Fruit fly (Drosophila melanogaster) whole organism, embryonic: Measurements from ENCODE around the gene CG4968.

Experiments
- Aef1 ChIP-seq: fragments of 200-800 bp; sonication (Bioruptor generic); IDR thresholded peaks from 3 replicates; pipeline ENCODE4 v1.3.6; 2022; ENCODE audit warnings: missing biosample characterization, missing genetic modification characterization
- Blimp-1 ChIP-seq: fragments of 200-800 bp; sonication (Bioruptor generic); optimal IDR thresholded peaks from 3 replicates; lab custom pipeline; 2018; ENCODE audit warnings: missing biosample characterization, missing genetic modification characterization, mild to moderate bottlenecking, moderate library complexity, missing genetic modification reagents
- CG10654 ChIP-seq: fragments of 200-800 bp; sonication (Bioruptor generic); optimal IDR thresholded peaks from 2 replicates; lab custom pipeline; 2016; ENCODE audit warnings: missing biosample characterization, missing genetic modification characterization
- CG11247 ChIP-seq: fragments of 200-800 bp; sonication (Bioruptor generic); IDR thresholded peaks from 2 replicates; pipeline ENCODE4 v1.3.6; 2022; ENCODE audit warnings: missing biosample characterization, missing genetic modification characterization
- CG11456 ChIP-seq: fragments of 200-800 bp; sonication (Bioruptor generic); IDR thresholded peaks from 3 replicates; pipeline ENCODE4 v1.3.6; 2022; ENCODE audit warnings: missing biosample characterization, missing genetic modification characterization
- CG13296 ChIP-seq: fragments of 200-800 bp; sonication (Bioruptor generic); optimal IDR thresholded peaks from 3 replicates; lab custom pipeline; 2018; ENCODE audit warnings: missing biosample characterization, mild to moderate bottlenecking, missing genetic modification characterization
- CG13424 ChIP-seq: fragments of 200-800 bp; sonication (Bioruptor generic); optimal IDR thresholded peaks from 2 replicates; lab custom pipeline; 2019; ENCODE audit warnings: missing biosample characterization, mild to moderate bottlenecking, missing genetic modification characterization, moderate library complexity
- CG13624 ChIP-seq: fragments of 200-800 bp; sonication (Bioruptor generic); optimal IDR thresholded peaks from 2 replicates; lab custom pipeline; 2016; ENCODE audit warnings: missing biosample characterization, missing genetic modification characterization
- CG15011 ChIP-seq: fragments of 200-800 bp; sonication (Bioruptor generic); optimal IDR thresholded peaks from 3 replicates; lab custom pipeline; 2018; ENCODE audit warnings: missing biosample characterization, mild to moderate bottlenecking, missing genetic modification characterization
- CG15696 ChIP-seq: fragments of 200-800 bp; sonication (Bioruptor generic); optimal IDR thresholded peaks from 2 replicates; lab custom pipeline; 2019; ENCODE audit warnings: missing biosample characterization, mild to moderate bottlenecking, missing genetic modification characterization, moderate library complexity
- CG16813 ChIP-seq: fragments of 200-800 bp; sonication (Bioruptor generic); IDR thresholded peaks from 3 replicates; pipeline ENCODE4 v1.3.6; 2022; ENCODE audit warnings: missing biosample characterization, missing genetic modification characterization; ENCODE audit not compliant: partially characterized antibody
- CG17612 ChIP-seq: fragments of 200-800 bp; sonication (Bioruptor generic); IDR thresholded peaks from 2 replicates; pipeline ENCODE4 v1.3.6; 2022; ENCODE audit warnings: missing biosample characterization, missing genetic modification characterization
- CG17829 ChIP-seq: fragments of 200-800 bp; optimal IDR thresholded peaks from 2 replicates; lab custom pipeline; 2019; ENCODE audit warnings: missing biosample characterization, mild to moderate bottlenecking, missing genetic modification characterization, moderate library complexity
- CG2712 ChIP-seq: fragments of 200-800 bp; optimal IDR thresholded peaks from 3 replicates; lab custom pipeline; 2019; ENCODE audit warnings: missing biosample characterization, mild to moderate bottlenecking, missing genetic modification characterization, moderate library complexity
- CG33213 ChIP-seq: fragments of 200-800 bp; sonication (Bioruptor generic); optimal IDR thresholded peaks from 3 replicates; lab custom pipeline; 2016; ENCODE audit warnings: missing biosample characterization, missing genetic modification characterization
- CG42726 ChIP-seq: fragments of 200-800 bp; sonication (Bioruptor generic); IDR thresholded peaks from 2 replicates; pipeline ENCODE4 v1.3.6; 2022; ENCODE audit warnings: missing biosample characterization, missing genetic modification characterization; ENCODE audit not compliant: partially characterized antibody
- CG7357 ChIP-seq: fragments of 200-800 bp; sonication (Bioruptor generic); IDR thresholded peaks from 3 replicates; pipeline ENCODE4 v1.3.6; 2022; ENCODE audit warnings: missing biosample characterization, missing genetic modification characterization
- CG7745 ChIP-seq: fragments of 200-800 bp; sonication (Bioruptor generic); optimal IDR thresholded peaks from 2 replicates; lab custom pipeline; 2018; ENCODE audit warnings: missing biosample characterization, mild to moderate bottlenecking, missing genetic modification characterization, moderate library complexity
- CG7839 ChIP-seq: fragments of 200-800 bp; sonication (Bioruptor generic); optimal IDR thresholded peaks from 3 replicates; lab custom pipeline; 2018; ENCODE audit warnings: missing biosample characterization, mild to moderate bottlenecking, missing genetic modification characterization, moderate library complexity
- Camta ChIP-seq: fragments of 200-800 bp; sonication (Bioruptor generic); optimal IDR thresholded peaks from 2 replicates; lab custom pipeline; 2016; ENCODE audit warnings: missing biosample characterization, missing genetic modification characterization
- D19B ChIP-seq: fragments of 200-800 bp; sonication (Bioruptor generic); optimal IDR thresholded peaks from 2 replicates; lab custom pipeline; 2017; ENCODE audit warnings: missing biosample characterization, mild to moderate bottlenecking, missing genetic modification characterization
- Dbx ChIP-seq: fragments of 200-800 bp; sonication (Bioruptor generic); IDR thresholded peaks from 3 replicates; pipeline ENCODE4 v1.3.6; 2022; ENCODE audit warnings: missing biosample characterization, missing genetic modification characterization
- Gsc ChIP-seq: fragments of 200-800 bp; sonication (Bioruptor generic); IDR thresholded peaks from 2 replicates; pipeline ENCODE4 v1.3.6; 2022; ENCODE audit warnings: missing biosample characterization, missing genetic modification characterization
- H2.0 ChIP-seq: fragments of 200-800 bp; sonication (Bioruptor generic); IDR thresholded peaks from 2 replicates; pipeline ENCODE4 v1.3.6; 2022; ENCODE audit warnings: missing biosample characterization, missing genetic modification characterization
- HLHmδ ChIP-seq: fragments of 200-800 bp; sonication (Bioruptor generic); optimal IDR thresholded peaks from 2 replicates; lab custom pipeline; 2018; ENCODE audit warnings: missing biosample characterization, mild to moderate bottlenecking, missing genetic modification characterization, moderate library complexity
- Max ChIP-seq: fragments of 200-800 bp; sonication (Bioruptor generic); optimal IDR thresholded peaks from 2 replicates; lab custom pipeline; 2016; ENCODE audit warnings: missing biosample characterization, mild to moderate bottlenecking, missing genetic modification characterization
- NFAT ChIP-seq: fragments of 200-800 bp; sonication (Bioruptor generic); IDR thresholded peaks from 2 replicates; pipeline ENCODE4 v1.3.6; 2022; ENCODE audit warnings: missing biosample characterization, missing genetic modification characterization
- Ptx1 ChIP-seq: fragments of 200-800 bp; sonication (Bioruptor generic); IDR thresholded peaks from 2 replicates; pipeline ENCODE4 v1.3.6; 2022; ENCODE audit warnings: missing biosample characterization, missing genetic modification characterization
- Taf1 ChIP-seq: fragments of 200-800 bp; sonication (Bioruptor generic); IDR thresholded peaks from 2 replicates; pipeline ENCODE4 v1.3.6; 2022; ENCODE audit warnings: missing biosample characterization, missing genetic modification characterization
- aop ChIP-seq: fragments of 200-800 bp; sonication (Bioruptor generic); IDR thresholded peaks from 2 replicates; pipeline ENCODE4 v1.3.6; 2022; ENCODE audit warnings: missing biosample characterization, missing genetic modification characterization
- ap ChIP-seq: fragments of 200-800 bp; sonication (Bioruptor generic); IDR thresholded peaks from 2 replicates; pipeline ENCODE4 v1.3.6; 2022; ENCODE audit warnings: missing biosample characterization, missing genetic modification characterization
- ara ChIP-seq: fragments of 200-800 bp; sonication (Bioruptor generic); IDR thresholded peaks from 2 replicates; pipeline ENCODE4 v1.3.6; 2022; ENCODE audit warnings: missing biosample characterization, missing genetic modification characterization
- br ChIP-seq: fragments of >200 bp; optimal IDR thresholded peaks from 2 replicates; lab custom pipeline; 2017
- cas ChIP-seq: fragments of 200-800 bp; sonication (Bioruptor generic); IDR thresholded peaks from 2 replicates; pipeline ENCODE4 v1.3.6; 2022; ENCODE audit warnings: missing biosample characterization, missing genetic modification characterization
- chif ChIP-seq, 2 experiments: fragments of 200-800 bp; sonication (Bioruptor generic); optimal IDR thresholded peaks; 3 replicates each; lab custom pipeline; 2016; ENCODE audit warnings: missing biosample characterization in 2 of 2, missing genetic modification characterization in 2 of 2
- dati ChIP-seq: fragments of 200-800 bp; sonication (Bioruptor generic); IDR thresholded peaks from 2 replicates; pipeline ENCODE4 v1.3.6; 2022; ENCODE audit warnings: missing biosample characterization, missing genetic modification characterization
- disco-r ChIP-seq: fragments of 200-800 bp; sonication (Bioruptor generic); optimal IDR thresholded peaks from 2 replicates; lab custom pipeline; 2016; ENCODE audit warnings: missing biosample characterization, missing genetic modification characterization
- dm ChIP-seq: fragments of 200-800 bp; sonication (Bioruptor generic); optimal IDR thresholded peaks from 3 replicates; lab custom pipeline; 2016; ENCODE audit warnings: missing biosample characterization, missing genetic modification characterization
- dmrt11E ChIP-seq: fragments of 200-800 bp; sonication (Bioruptor generic); optimal IDR thresholded peaks from 3 replicates; lab custom pipeline; 2018; ENCODE audit warnings: missing biosample characterization, mild to moderate bottlenecking, missing genetic modification characterization, moderate library complexity
- dysf ChIP-seq: fragments of 200-800 bp; sonication (Bioruptor generic); IDR thresholded peaks from 3 replicates; pipeline ENCODE4 v1.3.6; 2022; ENCODE audit warnings: missing biosample characterization, missing genetic modification characterization
- fd96Cb ChIP-seq: fragments of 200-800 bp; sonication (Bioruptor generic); optimal IDR thresholded peaks from 2 replicates; lab custom pipeline; 2018; ENCODE audit warnings: missing biosample characterization, mild to moderate bottlenecking, missing genetic modification characterization, moderate library complexity
- kay ChIP-seq: fragments of 200-800 bp; sonication (Bioruptor generic); optimal IDR thresholded peaks from 2 replicates; lab custom pipeline; 2016; ENCODE audit warnings: missing biosample characterization, missing genetic modification characterization
- lab ChIP-seq: fragments of 200-800 bp; sonication (Bioruptor generic); optimal IDR thresholded peaks from 3 replicates; lab custom pipeline; 2017; ENCODE audit warnings: missing biosample characterization, missing genetic modification characterization, mild to moderate bottlenecking, moderate library complexity, missing genetic modification reagents
- pb ChIP-seq: fragments of 200-800 bp; sonication (Bioruptor generic); optimal IDR thresholded peaks from 3 replicates; lab custom pipeline; 2016; ENCODE audit warnings: missing biosample characterization, missing genetic modification characterization
- run ChIP-seq: fragments of 200-800 bp; sonication (Bioruptor generic); optimal IDR thresholded peaks from 3 replicates; lab custom pipeline; 2018; ENCODE audit warnings: missing biosample characterization, mild to moderate bottlenecking, missing genetic modification characterization
- schlank ChIP-seq: fragments of 200-800 bp; sonication (Bioruptor generic); optimal IDR thresholded peaks from 2 replicates; lab custom pipeline; 2018; ENCODE audit warnings: missing biosample characterization, mild to moderate bottlenecking, missing genetic modification characterization
- slbo ChIP-seq: fragments of 200-800 bp; sonication (Bioruptor generic); IDR thresholded peaks from 2 replicates; pipeline ENCODE4 v1.3.6; 2022; ENCODE audit warnings: missing biosample characterization, missing genetic modification characterization
- slou ChIP-seq: fragments of 200-800 bp; sonication (Bioruptor generic); optimal IDR thresholded peaks from 3 replicates; lab custom pipeline; 2016; ENCODE audit warnings: missing biosample characterization, missing genetic modification characterization
- slp2 ChIP-seq: fragments of 200-800 bp; sonication (Bioruptor generic); optimal IDR thresholded peaks from 2 replicates; lab custom pipeline; 2016; ENCODE audit warnings: missing biosample characterization, missing genetic modification characterization
- tgo ChIP-seq: fragments of 200-800 bp; sonication (Bioruptor generic); IDR thresholded peaks from 3 replicates; pipeline ENCODE4 v1.3.6; 2022; ENCODE audit warnings: missing biosample characterization, missing genetic modification characterization
- trh ChIP-seq: fragments of 200-800 bp; sonication (Bioruptor generic); optimal IDR thresholded peaks from 2 replicates; lab custom pipeline; 2016; ENCODE audit warnings: missing biosample characterization, missing genetic modification characterization
- vnd ChIP-seq: fragments of 200-800 bp; sonication (Bioruptor generic); IDR thresholded peaks from 3 replicates; pipeline ENCODE4 v1.3.6; 2022; ENCODE audit warnings: missing biosample characterization, missing genetic modification characterization; ENCODE audit not compliant: partially characterized antibody
- wdn ChIP-seq: fragments of 200-800 bp; sonication (Bioruptor generic); IDR thresholded peaks from 2 replicates; pipeline ENCODE4 v1.3.6; 2022; ENCODE audit warnings: missing biosample characterization, missing genetic modification characterization

The CG4968 gene

dm6 chr2L:10298306-10298705 is 8.4 kb upstream of the CG4968 start (continued):
- no peak for TF ChIP-seq slou (GFP tag; lab: Kevin White, UChicago)
- no peak for TF ChIP-seq dati (GFP tag; lab: Robert Waterston, UW)
- TF ChIP-seq CG13624 (GFP tag; lab: Kevin White, UChicago): no peak
- TF ChIP-seq vnd (GFP tag; lab: Robert Waterston, UW): no peak; the same call in 2 of the 3 replicates
- no peak for TF ChIP-seq chif (GFP tag; optimal IDR thresholded peaks at IDR 0.05; lab: Kevin White, UChicago)
- TF ChIP-seq wdn (GFP tag; lab: Robert Waterston, UW): no peak
- TF ChIP-seq slp2 (GFP tag; lab: Kevin White, UChicago): no peak
- no peak for TF ChIP-seq tgo
- no peak for TF ChIP-seq CG15696 (tag; lab: Kevin White, UChicago)
- TF ChIP-seq CG2712 (tag; lab: Kevin White, UChicago): peak; percentile 26
- TF ChIP-seq ara (GFP tag; lab: Robert Waterston, UW): no peak
- TF ChIP-seq kay (GFP tag; lab: Kevin White, UChicago): no peak
- TF ChIP-seq Gsc: no peak
- TF ChIP-seq CG42726: no peak
- peak; percentile 91 for TF ChIP-seq CG16813 (GFP tag; lab: Robert Waterston, UW)
- no peak for TF ChIP-seq CG13424 (tag; lab: Kevin White, UChicago)
- TF ChIP-seq Blimp-1 (GFP tag; lab: Kevin White, UChicago): no peak
- no peak for TF ChIP-seq schlank (tag; lab: Kevin White, UChicago)
- TF ChIP-seq dysf (GFP tag; lab: Robert Waterston, UW): no peak
- no peak for TF ChIP-seq CG7745 (tag; lab: Kevin White, UChicago)
- TF ChIP-seq dmrt11E (tag; lab: Kevin White, UChicago): no peak
- TF ChIP-seq cas (GFP tag; lab: Robert Waterston, UW): no peak
- TF ChIP-seq CG11247 (GFP tag; lab: Robert Waterston, UW): no peak
- no peak for TF ChIP-seq ap (GFP tag; lab: Robert Waterston, UW)
- peak; percentile 24 for TF ChIP-seq CG7839 (tag; lab: Kevin White, UChicago)
- no peak for TF ChIP-seq HLHmδ (GFP tag; lab: Kevin White, UChicago)
- peak; percentile 74 for TF ChIP-seq D19B (GFP tag; lab: Kevin White, UChicago)
- TF ChIP-seq CG15011 (GFP tag; lab: Kevin White, UChicago): no peak
- no peak for TF ChIP-seq trh (GFP tag; lab: Kevin White, UChicago)
- TF ChIP-seq Taf1 (GFP tag; lab: Robert Waterston, UW): no peak
- TF ChIP-seq disco-r (GFP tag; lab: Kevin White, UChicago): no peak
- no peak for TF ChIP-seq slbo
- TF ChIP-seq CG13296 (GFP tag; lab: Kevin White, UChicago): no peak
- TF ChIP-seq CG17612 (GFP tag; lab: Robert Waterston, UW): no peak
- no peak for TF ChIP-seq CG10654 (GFP tag; lab: Kevin White, UChicago)
- no peak for TF ChIP-seq CG7357 (GFP tag; lab: Robert Waterston, UW)
- TF ChIP-seq lab (GFP tag; lab: Kevin White, UChicago): no peak
- no peak for TF ChIP-seq br (lab: Kevin White, UChicago)
- TF ChIP-seq pb (GFP tag; lab: Kevin White, UChicago): no peak
- TF ChIP-seq Max (GFP tag; lab: Kevin White, UChicago): no peak
- no peak for TF ChIP-seq aop (GFP tag; lab: Robert Waterston, UW)
- no peak for TF ChIP-seq CG11456
- no peak for TF ChIP-seq NFAT (GFP tag; lab: Robert Waterston, UW)
- no peak for TF ChIP-seq fd96Cb (tag; lab: Kevin White, UChicago)
- peak; percentile 8 for TF ChIP-seq CG17829 (tag; lab: Kevin White, UChicago)
- TF ChIP-seq run (tag; lab: Kevin White, UChicago): no peak
- no peak for TF ChIP-seq Ptx1 (GFP tag; lab: Robert Waterston, UW)
- TF ChIP-seq CG33213 (GFP tag; lab: Kevin White, UChicago): peak; percentile 5
- TF ChIP-seq Aef1: no peak
- no peak for TF ChIP-seq H2.0
- no peak for TF ChIP-seq Camta (GFP tag; lab: Kevin White, UChicago)
- no peak for TF ChIP-seq dm
- 0 out of 3 replicates have a peak, but pooled peaks have one; percentile 30 for TF ChIP-seq Dbx (GFP tag; lab: Robert Waterston, UW)
